Fruit fly (Drosophila melanogaster): ENCODE data around the gene pad.

- TF ChIP-seq odd (GFP tag; optimal IDR thresholded peaks at IDR 0.05) (no peak), Max (GFP tag; optimal IDR thresholded peaks at IDR 0.05) (no peak), Ets65A (GFP tag) (no peak), B-H2 (GFP tag; optimal IDR thresholded peaks at IDR 0.05) (no peak), sens-2 (GFP tag; IDR thresholded peaks at IDR 0.05) (no peak), CG15011 (GFP tag; optimal IDR thresholded peaks at IDR 0.05) (no peak), CG30431 (GFP tag; optimal IDR thresholded peaks at IDR 0.05) (no peak), ems (GFP tag; optimal IDR thresholded peaks at IDR 0.05) (no peak)
These were observed 1.5 kb upstream of the pad start for dm6 chr3R:16340610-16341009.
